Fruit fly (Drosophila melanogaster) whole organism, prepupa: Measurements from ENCODE around the gene Hr4.
A peak's percentile ranks its signal among the peaks of the same experiment; 100 is the strongest.

Experiments used
- Blimp-1 ChIP-seq: fragments of 200-800 bp; sonication (Bioruptor generic); optimal IDR thresholded peaks from 3 replicates; lab custom pipeline; 2017; ENCODE audit warnings: missing biosample characterization, missing genetic modification characterization, mild to moderate bottlenecking, moderate library complexity, missing genetic modification reagents
- CG11294 ChIP-seq: fragments of 200-800 bp; sonication (Bioruptor generic); IDR thresholded peaks from 2 replicates; pipeline ENCODE4 v1.3.6; 2022; ENCODE audit warnings: missing biosample characterization, missing genetic modification characterization
- CG15336 ChIP-seq: fragments of 200-800 bp; sonication (Bioruptor generic); IDR thresholded peaks from 2 replicates; pipeline ENCODE4 v1.3.6; 2022; ENCODE audit warnings: missing biosample characterization, missing genetic modification characterization
- CG1621 ChIP-seq: fragments of 200-800 bp; sonication (Bioruptor generic); optimal IDR thresholded peaks from 3 replicates; lab custom pipeline; 2018; ENCODE audit warnings: missing biosample characterization, mild to moderate bottlenecking, missing genetic modification characterization
- CG3032 ChIP-seq: fragments of 200-800 bp; optimal IDR thresholded peaks from 2 replicates; lab custom pipeline; 2019; ENCODE audit warnings: missing biosample characterization, mild to moderate bottlenecking, missing genetic modification characterization, moderate library complexity
- CG32006 ChIP-seq: fragments of 200-800 bp; sonication (Bioruptor generic); optimal IDR thresholded peaks from 3 replicates; lab custom pipeline; 2017; ENCODE audit warnings: missing biosample characterization, mild to moderate bottlenecking, missing genetic modification characterization
- CG34406 ChIP-seq: fragments of 200-800 bp; sonication (Bioruptor generic); optimal IDR thresholded peaks from 3 replicates; lab custom pipeline; 2016; ENCODE audit warnings: missing biosample characterization, missing genetic modification characterization
- CG3919 ChIP-seq: fragments of 200-800 bp; sonication (Bioruptor generic); optimal IDR thresholded peaks from 3 replicates; lab custom pipeline; 2016; ENCODE audit warnings: missing biosample characterization, missing genetic modification characterization
- CG4318 ChIP-seq: fragments of 200-800 bp; sonication (Bioruptor generic); optimal IDR thresholded peaks from 3 replicates; lab custom pipeline; 2017; ENCODE audit warnings: missing biosample characterization, mild to moderate bottlenecking, missing genetic modification characterization
- CG6163 ChIP-seq: fragments of 200-800 bp; sonication (Bioruptor generic); IDR thresholded peaks from 3 replicates; pipeline ENCODE4 v1.3.6; 2022; ENCODE audit warnings: missing biosample characterization, missing genetic modification characterization
- CG6808 ChIP-seq: fragments of 200-800 bp; sonication (Bioruptor generic); optimal IDR thresholded peaks from 3 replicates; lab custom pipeline; 2017; ENCODE audit warnings: missing biosample characterization, missing genetic modification characterization, mild to moderate bottlenecking, moderate library complexity, missing genetic modification reagents
- CG6854 ChIP-seq: fragments of 200-800 bp; sonication (Bioruptor generic); optimal IDR thresholded peaks from 2 replicates; lab custom pipeline; 2017; ENCODE audit warnings: missing biosample characterization, mild to moderate bottlenecking, missing genetic modification characterization
- CG7368 ChIP-seq: fragments of 200-800 bp; sonication (Bioruptor generic); optimal IDR thresholded peaks from 3 replicates; lab custom pipeline; 2016; ENCODE audit warnings: missing biosample characterization, missing genetic modification characterization
- CG8119 ChIP-seq: fragments of 200-800 bp; sonication (Bioruptor generic); IDR thresholded peaks from 3 replicates; pipeline ENCODE4 v1.3.6; 2022; ENCODE audit warnings: missing biosample characterization, missing genetic modification characterization
- CG8319 ChIP-seq: fragments of 200-800 bp; sonication (Bioruptor generic); optimal IDR thresholded peaks from 3 replicates; lab custom pipeline; 2016; ENCODE audit warnings: missing biosample characterization, missing genetic modification characterization
- CG9139 ChIP-seq: fragments of 200-800 bp; sonication (Bioruptor generic); optimal IDR thresholded peaks from 3 replicates; lab custom pipeline; 2017; ENCODE audit warnings: missing biosample characterization, mild to moderate bottlenecking, missing genetic modification characterization
- Eip75B ChIP-seq: fragments of 200-800 bp; sonication (Bioruptor generic); optimal IDR thresholded peaks from 3 replicates; lab custom pipeline; 2016; ENCODE audit warnings: missing biosample characterization, missing genetic modification characterization
- Eip78C ChIP-seq: fragments of 200-800 bp; sonication (Bioruptor generic); peaks from one replicate; lab custom pipeline; 2016; ENCODE audit warnings: missing biosample characterization, missing genetic modification characterization
- Eip93F ChIP-seq: fragments of 200-800 bp; sonication (Bioruptor generic); optimal IDR thresholded peaks from 2 replicates; lab custom pipeline; 2016; ENCODE audit warnings: missing biosample characterization, mild to moderate bottlenecking, missing genetic modification characterization
- Ets21C ChIP-seq: fragments of 200-800 bp; sonication (Bioruptor generic); optimal IDR thresholded peaks from 3 replicates; lab custom pipeline; 2016; ENCODE audit warnings: missing biosample characterization, missing genetic modification characterization
- Ets96B ChIP-seq: fragments of 200-800 bp; optimal IDR thresholded peaks from 2 replicates; lab custom pipeline; 2019; ENCODE audit warnings: missing biosample characterization, mild to moderate bottlenecking, missing genetic modification characterization, moderate library complexity
- Gug ChIP-seq: fragments of 200-800 bp; sonication (Bioruptor generic); IDR thresholded peaks from 2 replicates; pipeline ENCODE4 v1.3.6; 2022; ENCODE audit warnings: missing biosample characterization, missing genetic modification characterization
- Hr39 ChIP-seq: fragments of 200-800 bp; sonication (Bioruptor generic); optimal IDR thresholded peaks from 2 replicates; lab custom pipeline; 2016; ENCODE audit warnings: missing biosample characterization, missing genetic modification characterization
- Lpt ChIP-seq: fragments of 200-800 bp; sonication (Bioruptor generic); optimal IDR thresholded peaks from 3 replicates; lab custom pipeline; 2016; ENCODE audit warnings: missing biosample characterization, missing genetic modification characterization
- Met ChIP-seq: fragments of 200-800 bp; sonication (Bioruptor generic); optimal IDR thresholded peaks from 3 replicates; lab custom pipeline; 2016; ENCODE audit warnings: missing biosample characterization, missing genetic modification characterization
- OdsH ChIP-seq: fragments of 200-800 bp; sonication (Bioruptor generic); optimal IDR thresholded peaks from 3 replicates; lab custom pipeline; 2016; ENCODE audit warnings: missing biosample characterization, missing genetic modification characterization
- Smox ChIP-seq: fragments of 200-800 bp; sonication (Bioruptor generic); optimal IDR thresholded peaks from 3 replicates; lab custom pipeline; 2016; ENCODE audit warnings: missing biosample characterization, missing genetic modification characterization
- Sox102F ChIP-seq: fragments of 200-800 bp; sonication (Bioruptor generic); optimal IDR thresholded peaks from 2 replicates; lab custom pipeline; 2016; ENCODE audit warnings: missing biosample characterization, mild to moderate bottlenecking, missing genetic modification characterization
- Sox14 ChIP-seq: fragments of 200-800 bp; sonication (Bioruptor generic); optimal IDR thresholded peaks from 3 replicates; lab custom pipeline; 2016; ENCODE audit warnings: missing biosample characterization, missing genetic modification characterization
- Sox15 ChIP-seq: fragments of 200-800 bp; sonication (Bioruptor generic); optimal IDR thresholded peaks from 3 replicates; lab custom pipeline; 2016; ENCODE audit warnings: missing biosample characterization, missing genetic modification characterization
- cyc ChIP-seq: fragments of 200-800 bp; sonication (Bioruptor generic); optimal IDR thresholded peaks from 3 replicates; lab custom pipeline; 2016; ENCODE audit warnings: missing biosample characterization, missing genetic modification characterization
- dac ChIP-seq: fragments of 200-800 bp; sonication (Bioruptor generic); optimal IDR thresholded peaks from 2 replicates; lab custom pipeline; 2017; ENCODE audit warnings: missing biosample characterization, mild to moderate bottlenecking, missing genetic modification characterization
- dsx ChIP-seq: fragments of 200-800 bp; optimal IDR thresholded peaks from 3 replicates; lab custom pipeline; 2019; ENCODE audit warnings: missing biosample characterization, mild to moderate bottlenecking, missing genetic modification characterization, moderate library complexity; ENCODE audit not compliant: poor library complexity, severe bottlenecking
- eg ChIP-seq: fragments of 200-800 bp; sonication (Bioruptor generic); IDR thresholded peaks from 3 replicates; pipeline ENCODE4 v1.3.6; 2022; ENCODE audit warnings: missing biosample characterization, missing genetic modification characterization
- fd85E ChIP-seq: fragments of 200-800 bp; sonication (Bioruptor generic); optimal IDR thresholded peaks from 3 replicates; lab custom pipeline; 2016; ENCODE audit warnings: missing biosample characterization, missing genetic modification characterization
- fkh ChIP-seq: fragments of 200-800 bp; sonication (Bioruptor generic); optimal IDR thresholded peaks from 3 replicates; lab custom pipeline; 2017; ENCODE audit warnings: missing biosample characterization, mild to moderate bottlenecking, missing genetic modification characterization, moderate library complexity
- lz ChIP-seq: fragments of 200-800 bp; sonication (Bioruptor generic); optimal IDR thresholded peaks from 3 replicates; lab custom pipeline; 2016; ENCODE audit warnings: missing biosample characterization, missing genetic modification characterization
- net ChIP-seq: fragments of 200-800 bp; sonication (Bioruptor generic); optimal IDR thresholded peaks from 3 replicates; lab custom pipeline; 2016; ENCODE audit warnings: missing biosample characterization, missing genetic modification characterization
- pdm3 ChIP-seq: fragments of 200-800 bp; sonication (Bioruptor generic); optimal IDR thresholded peaks from 3 replicates; lab custom pipeline; 2016; ENCODE audit warnings: missing biosample characterization, missing genetic modification characterization
- salr ChIP-seq, 2 experiments: fragments of 200-800 bp; sonication (Bioruptor generic); optimal IDR thresholded peaks; 3 replicates each; lab custom pipeline; 2016 to 2018; ENCODE audit warnings: missing biosample characterization in 2 of 2, missing genetic modification characterization in 2 of 2, mild to moderate bottlenecking in 1 of 2
- spab ChIP-seq: fragments of 200-800 bp; sonication (Bioruptor generic); optimal IDR thresholded peaks from 2 replicates; lab custom pipeline; 2017; ENCODE audit warnings: missing biosample characterization, mild to moderate bottlenecking, missing genetic modification characterization, missing genetic modification reagents
- ss ChIP-seq, 2 experiments: fragments of 200-800 bp; sonication (Bioruptor generic); optimal IDR thresholded peaks; 2 replicates in 1 of 2; 3 replicates in 1 of 2; lab custom pipeline; 2017 to 2018; ENCODE audit warnings: mild to moderate bottlenecking in 2 of 2, missing biosample characterization in 2 of 2, missing genetic modification characterization in 2 of 2, moderate library complexity in 1 of 2
- topi ChIP-seq: fragments of 200-800 bp; sonication (Bioruptor generic); optimal IDR thresholded peaks from 3 replicates; lab custom pipeline; 2016; ENCODE audit warnings: missing biosample characterization, missing genetic modification characterization
- vri ChIP-seq: fragments of 200-800 bp; sonication (Bioruptor generic); optimal IDR thresholded peaks from 3 replicates; lab custom pipeline; 2016; ENCODE audit warnings: missing biosample characterization, mild to moderate bottlenecking, missing genetic modification characterization

Gene Hr4

dm6 chrX:2011288-2012120 lies 69.8 kb downstream of the Hr4 start (continued):
- TF ChIP-seq CG3919 (GFP tag; lab: Kevin White, UChicago) (peak; percentile 54), CG15336 (GFP tag; lab: Robert Waterston, UW) (peak; percentile 55), vri (GFP tag; lab: Kevin White, UChicago) (peak; percentile 5), CG6808 (peak; percentile 16), fkh (GFP tag; lab: Kevin White, UChicago) (no peak), cyc (GFP tag; lab: Kevin White, UChicago) (peak; percentile 16), eg (GFP tag; lab: Robert Waterston, UW) (peak; percentile 73; the same call in 2 of the 3 replicates), OdsH (peak; percentile 70), CG32006 (GFP tag; lab: Kevin White, UChicago) (peak; percentile 79), Hr39 (GFP tag; lab: Kevin White, UChicago) (peak; percentile 43)
- TF ChIP-seq, all 60 proteins: peak for 44

dm6 chrX:2012121-2012452 lies 70.3 kb downstream of the Hr4 start:
- TF ChIP-seq salr (GFP tag; optimal IDR thresholded peaks at IDR 0.05; lab: Kevin White, UChicago) (no peak), Eip78C (GFP tag; lab: Kevin White, UChicago) (peak; percentile 1), pdm3 (GFP tag; lab: Kevin White, UChicago) (no peak), Lpt (GFP tag; lab: Kevin White, UChicago) (no peak), CG6163 (peak; percentile 60), Blimp-1 (GFP tag; lab: Kevin White, UChicago) (no peak), Met (GFP tag; lab: Kevin White, UChicago) (no peak), ss (GFP tag; optimal IDR thresholded peaks at IDR 0.05; lab: Kevin White, UChicago) (peak in 1 of 2 experiments; percentile 28), CG8119 (peak; percentile 36; the same call in 1 of the 3 replicates), CG7368 (GFP tag; lab: Kevin White, UChicago) (no peak), Smox (GFP tag; lab: Kevin White, UChicago) (no peak), Ets96B (no peak)

dm6 chrX:2012837-2013236 lies 71.1 kb downstream of the Hr4 start:
- TF ChIP-seq Blimp-1 (GFP tag; lab: Kevin White, UChicago) (peak; percentile 43), eg (GFP tag; lab: Robert Waterston, UW) (no peak; the same call in 2 of the 3 replicates), Eip75B (GFP tag; lab: Kevin White, UChicago) (no peak), Eip93F (GFP tag; lab: Kevin White, UChicago) (no peak), CG6854 (peak; percentile 74), Met (GFP tag; lab: Kevin White, UChicago) (no peak), fd85E (GFP tag; lab: Kevin White, UChicago) (peak; percentile 34), CG34406 (GFP tag; lab: Kevin White, UChicago) (peak; percentile 13), Sox14 (GFP tag; lab: Kevin White, UChicago) (peak; percentile 49), Gug (GFP tag; lab: Robert Waterston, UW) (peak; percentile 15; the same call in 1 of the 2 replicates), dsx (GFP tag; lab: Kevin White, UChicago) (peak; percentile 37), lz (GFP tag; lab: Kevin White, UChicago) (peak; percentile 39), CG9139 (no peak), CG11294 (GFP tag; lab: Robert Waterston, UW) (0 out of 2 replicates have a peak, but pooled peaks have one; percentile 14), CG6808 (peak; percentile 75), CG7368 (GFP tag; lab: Kevin White, UChicago) (peak; percentile 73), Lpt (GFP tag; lab: Kevin White, UChicago) (no peak), salr (GFP tag; optimal IDR thresholded peaks at IDR 0.05; lab: Kevin White, UChicago) (peak in 1 of 2 experiments; percentile 45), vri (GFP tag; lab: Kevin White, UChicago) (no peak), Ets21C (GFP tag; lab: Kevin White, UChicago) (no peak), CG4318 (GFP tag; lab: Kevin White, UChicago) (no peak), spab (GFP tag; lab: Kevin White, UChicago) (peak; percentile 48), Smox (GFP tag; lab: Kevin White, UChicago) (no peak), Sox102F (GFP tag; lab: Kevin White, UChicago) (peak; percentile 46), CG3032 (tag; lab: Kevin White, UChicago) (peak; percentile 55), topi (GFP tag; lab: Kevin White, UChicago) (no peak), CG32006 (GFP tag; lab: Kevin White, UChicago) (no peak), OdsH (no peak), dac (GFP tag; lab: Kevin White, UChicago) (no peak), CG8119 (0 out of 3 replicates have a peak, but pooled peaks have one; percentile 18), net (peak; percentile 46), CG8319 (GFP tag; lab: Kevin White, UChicago) (no peak), Eip78C (GFP tag; lab: Kevin White, UChicago) (peak; percentile 80), CG1621 (tag; lab: Kevin White, UChicago) (peak; percentile 89), Sox15 (GFP tag; lab: Kevin White, UChicago) (no peak), Ets96B (no peak)
